Worm (Caenorhabditis elegans) whole organism, late embryonic: Measurements from ENCODE around the gene ZK616.2.

Source experiments
- C38D4.7 ChIP-seq: fragments of 200-800 bp; sonication (Bioruptor generic); optimal IDR thresholded peaks from 2 replicates; lab custom pipeline; 2018; ENCODE audit warnings: mild to moderate bottlenecking, missing genetic modification characterization, moderate library complexity, missing compliant biosample characterization
- K02D7.2 ChIP-seq: sonication (generic microtip); optimal IDR thresholded peaks from 2 replicates; lab custom pipeline; 2017; ENCODE audit warnings: mild to moderate bottlenecking, missing genetic modification characterization, missing compliant biosample characterization
- K09A11.1 ChIP-seq: sonication (generic microtip); optimal IDR thresholded peaks from 2 replicates; lab custom pipeline; 2017; ENCODE audit warnings: antibody characterized with exemption, mild to moderate bottlenecking, missing genetic modification characterization, missing compliant biosample characterization; ENCODE audit not compliant: insufficient read depth
- T23F11.4 ChIP-seq: fragments of 200-800 bp; sonication (Bioruptor generic); optimal IDR thresholded peaks from 2 replicates; lab custom pipeline; 2018; ENCODE audit warnings: mild to moderate bottlenecking, missing genetic modification characterization, missing compliant biosample characterization
- ahr-1 ChIP-seq: sonication (generic microtip); optimal IDR thresholded peaks from 2 replicates; lab custom pipeline; 2016; ENCODE audit warnings: missing genetic modification characterization, missing compliant biosample characterization
- ceh-14 ChIP-seq: sonication (generic microtip); optimal IDR thresholded peaks from 2 replicates; lab custom pipeline; 2016; ENCODE audit warnings: missing genotype, missing genetic modification characterization, missing compliant biosample characterization
- ceh-18 ChIP-seq: sonication (generic microtip); optimal IDR thresholded peaks from 2 replicates; lab custom pipeline; 2016; ENCODE audit warnings: missing genetic modification characterization, missing compliant biosample characterization
- ceh-2 ChIP-seq: sonication (generic microtip); optimal IDR thresholded peaks from 2 replicates; lab custom pipeline; 2016; ENCODE audit warnings: missing genotype, missing genetic modification characterization, missing compliant biosample characterization
- ceh-24 ChIP-seq: sonication (generic microtip); optimal IDR thresholded peaks from 2 replicates; lab custom pipeline; 2016; ENCODE audit warnings: mild to moderate bottlenecking, missing genetic modification characterization, missing compliant biosample characterization
- ceh-30 ChIP-seq: fragments of 150-350 bp; optimal IDR thresholded peaks from 2 replicates; lab custom pipeline; 2014; ENCODE audit warnings: missing biosample characterization, missing genetic modification characterization
- ceh-31 ChIP-seq: sonication (generic microtip); optimal IDR thresholded peaks from 2 replicates; lab custom pipeline; 2016; ENCODE audit warnings: missing genetic modification characterization, missing compliant biosample characterization
- ceh-34 ChIP-seq: sonication (generic microtip); optimal IDR thresholded peaks from 2 replicates; lab custom pipeline; 2016; ENCODE audit warnings: mild to moderate bottlenecking, missing genetic modification characterization, missing compliant biosample characterization
- ceh-48 ChIP-seq: sonication (generic microtip); optimal IDR thresholded peaks from 2 replicates; lab custom pipeline; 2016; ENCODE audit warnings: missing genetic modification characterization, inconsistent platforms, missing compliant biosample characterization
- ceh-6 ChIP-seq: fragments of 200-800 bp; sonication (Bioruptor generic); optimal IDR thresholded peaks from 2 replicates; lab custom pipeline; 2018; ENCODE audit warnings: mild to moderate bottlenecking, missing genetic modification characterization, missing compliant biosample characterization
- ceh-9 ChIP-seq: sonication (generic microtip); optimal IDR thresholded peaks from 2 replicates; lab custom pipeline; 2016; ENCODE audit warnings: mild to moderate bottlenecking, missing genetic modification characterization, inconsistent platforms, missing compliant biosample characterization
- che-1 ChIP-seq: sonication (generic microtip); optimal IDR thresholded peaks from 2 replicates; lab custom pipeline; 2016; ENCODE audit warnings: mild to moderate bottlenecking, missing genetic modification characterization, missing compliant biosample characterization
- dmd-4 ChIP-seq: sonication (generic microtip); optimal IDR thresholded peaks from 2 replicates; lab custom pipeline; 2016; ENCODE audit warnings: borderline replicate concordance, missing genetic modification characterization, missing compliant biosample characterization
- elt-2 ChIP-seq: sonication (generic microtip); optimal IDR thresholded peaks from 2 replicates; lab custom pipeline; 2016; ENCODE audit warnings: missing genetic modification reagents, missing genetic modification characterization, missing compliant biosample characterization
- elt-4 ChIP-seq: sonication (generic microtip); optimal IDR thresholded peaks from 2 replicates; lab custom pipeline; 2016; ENCODE audit warnings: missing genetic modification characterization, missing compliant biosample characterization
- ets-4 ChIP-seq: sonication (generic microtip); optimal IDR thresholded peaks from 2 replicates; lab custom pipeline; 2016; ENCODE audit warnings: missing genetic modification characterization, missing compliant biosample characterization
- eyg-1 ChIP-seq: sonication (generic microtip); optimal IDR thresholded peaks from 2 replicates; lab custom pipeline; 2016; ENCODE audit warnings: missing genotype, missing genetic modification characterization, missing compliant biosample characterization
- fax-1 ChIP-seq: sonication (generic microtip); optimal IDR thresholded peaks from 2 replicates; lab custom pipeline; 2016; ENCODE audit warnings: missing genotype, missing genetic modification characterization, missing compliant biosample characterization
- fkh-10 ChIP-seq: fragments of 150-350 bp; optimal IDR thresholded peaks from 2 replicates; lab custom pipeline; 2014; ENCODE audit warnings: missing biosample characterization, missing genetic modification reagents, missing genetic modification characterization
- fkh-6 ChIP-seq: sonication (generic microtip); optimal IDR thresholded peaks from 2 replicates; lab custom pipeline; 2016; ENCODE audit warnings: missing genetic modification characterization, missing compliant biosample characterization
- gmeb-2 ChIP-seq: sonication (generic microtip); optimal IDR thresholded peaks from 2 replicates; lab custom pipeline; 2016; ENCODE audit warnings: missing genetic modification characterization, inconsistent platforms, missing compliant biosample characterization
- hlh-13 ChIP-seq: fragments of 200-800 bp; sonication (Bioruptor generic); optimal IDR thresholded peaks from 2 replicates; lab custom pipeline; 2018; ENCODE audit warnings: mild to moderate bottlenecking, missing genetic modification characterization, missing compliant biosample characterization
- hlh-15 ChIP-seq: sonication (generic microtip); optimal IDR thresholded peaks from 2 replicates; lab custom pipeline; 2016; ENCODE audit warnings: missing genetic modification characterization, missing compliant biosample characterization
- hlh-6 ChIP-seq: sonication (generic microtip); optimal IDR thresholded peaks from 2 replicates; lab custom pipeline; 2016; ENCODE audit warnings: missing genotype, missing genetic modification characterization, missing compliant biosample characterization
- hlh-8 ChIP-seq: sonication (generic microtip); optimal IDR thresholded peaks from 2 replicates; lab custom pipeline; 2016; ENCODE audit warnings: missing genotype, missing genetic modification characterization, missing compliant biosample characterization
- lim-6 ChIP-seq: sonication (generic microtip); optimal IDR thresholded peaks from 2 replicates; lab custom pipeline; 2016; ENCODE audit warnings: missing genetic modification characterization, missing compliant biosample characterization
- mec-3 ChIP-seq: sonication (generic microtip); optimal IDR thresholded peaks from 2 replicates; lab custom pipeline; 2016; ENCODE audit warnings: borderline replicate concordance, missing genetic modification characterization, missing compliant biosample characterization
- nfya-1 ChIP-seq: sonication (generic microtip); optimal IDR thresholded peaks from 2 replicates; lab custom pipeline; 2017; ENCODE audit warnings: missing genetic modification characterization, mild to moderate bottlenecking, missing compliant biosample characterization, antibody characterized with exemption, moderate library complexity
- nhr-232 ChIP-seq: sonication (generic microtip); optimal IDR thresholded peaks from 2 replicates; lab custom pipeline; 2016; ENCODE audit warnings: missing genetic modification characterization, missing compliant biosample characterization
- npax-4 ChIP-seq: sonication (generic microtip); optimal IDR thresholded peaks from 2 replicates; lab custom pipeline; 2016; ENCODE audit warnings: missing genetic modification characterization, missing compliant biosample characterization
- pag-3 ChIP-seq: sonication (generic microtip); optimal IDR thresholded peaks from 2 replicates; lab custom pipeline; 2016; ENCODE audit warnings: missing compliant biosample characterization, missing genetic modification characterization, borderline replicate concordance
- pat-9 ChIP-seq: fragments of 200-800 bp; sonication (Bioruptor generic); optimal IDR thresholded peaks from 2 replicates; lab custom pipeline; 2018; ENCODE audit warnings: mild to moderate bottlenecking, missing genetic modification characterization, moderate library complexity, missing compliant biosample characterization
- pax-1 ChIP-seq: fragments of 150-350 bp; optimal IDR thresholded peaks from 2 replicates; lab custom pipeline; 2014; ENCODE audit warnings: missing biosample characterization, missing genetic modification characterization
- pha-2 ChIP-seq: sonication (generic microtip); optimal IDR thresholded peaks from 2 replicates; lab custom pipeline; 2017; ENCODE audit warnings: mild to moderate bottlenecking, missing genetic modification characterization, missing compliant biosample characterization
- pha-4 ChIP-seq: fragments of 150-350 bp; optimal IDR thresholded peaks from 2 replicates; lab custom pipeline; 2018; ENCODE audit warnings: missing biosample characterization, missing genetic modification reagents, missing genetic modification characterization
- pqm-1 ChIP-seq: sonication (generic microtip); optimal IDR thresholded peaks from 2 replicates; lab custom pipeline; 2016; ENCODE audit warnings: missing genetic modification characterization, missing compliant biosample characterization
- ref-2 ChIP-seq: sonication (generic microtip); optimal IDR thresholded peaks from 2 replicates; lab custom pipeline; 2016; ENCODE audit warnings: missing genetic modification characterization, missing compliant biosample characterization
- rnt-1 ChIP-seq: sonication (generic microtip); optimal IDR thresholded peaks from 2 replicates; lab custom pipeline; 2016; ENCODE audit warnings: missing genetic modification characterization, missing compliant biosample characterization
- sdc-2 ChIP-seq: sonication (generic microtip); optimal IDR thresholded peaks from 2 replicates; lab custom pipeline; 2016; ENCODE audit warnings: missing genotype, missing genetic modification characterization, missing compliant biosample characterization
- sox-2 ChIP-seq: fragments of 200-800 bp; sonication (Bioruptor generic); IDR thresholded peaks from 2 replicates; pipeline ENCODE4 v1.3.6; 2022; ENCODE audit warnings: missing genetic modification reagents, missing genetic modification characterization, missing compliant biosample characterization
- sox-4 ChIP-seq: sonication (generic microtip); optimal IDR thresholded peaks from 2 replicates; lab custom pipeline; 2017; ENCODE audit warnings: mild to moderate bottlenecking, missing genetic modification characterization, inconsistent platforms, missing compliant biosample characterization
- syd-9 ChIP-seq: sonication (generic microtip); optimal IDR thresholded peaks from 2 replicates; lab custom pipeline; 2016; ENCODE audit warnings: mild to moderate bottlenecking, missing genetic modification characterization, moderate library complexity, missing compliant biosample characterization
- tbx-2 ChIP-seq: sonication (generic microtip); optimal IDR thresholded peaks from 2 replicates; lab custom pipeline; 2016; ENCODE audit warnings: missing genetic modification characterization, missing compliant biosample characterization
- unc-3 ChIP-seq, 2 experiments: fragments of 200-800 bp in 1 of 2; sonication (Bioruptor generic) in 1 of 2; sonication (generic microtip) in 1 of 2; conservative IDR thresholded peaks in 1 of 2; optimal IDR thresholded peaks in 1 of 2; 2 replicates each; pipeline versions ENCODE4 v1.3.6 to Lab custom; 2016 to 2022; ENCODE audit warnings: missing compliant biosample characterization in 2 of 2, missing genetic modification characterization in 2 of 2, missing genetic modification reagents in 1 of 2
- unc-86 ChIP-seq: sonication (generic microtip); optimal IDR thresholded peaks from 2 replicates; lab custom pipeline; 2016; ENCODE audit warnings: missing genetic modification characterization, missing compliant biosample characterization
- zip-5 ChIP-seq: sonication (generic microtip); optimal IDR thresholded peaks from 2 replicates; lab custom pipeline; 2016; ENCODE audit warnings: missing genetic modification characterization, missing compliant biosample characterization
- ztf-16 ChIP-seq: sonication (generic microtip); optimal IDR thresholded peaks from 2 replicates; lab custom pipeline; 2017; ENCODE audit warnings: missing genetic modification characterization, missing compliant biosample characterization

The ZK616.2 gene

ce11 chrIV:5369414-5369813 lies 28.2 kb upstream of the ZK616.2 start, which contains the start of gene F41H10.3:
F41H10.3 (plus strand) TSS chrIV:5369801.
- TF ChIP-seq dmd-4: no peak
- peak; percentile 18 for TF ChIP-seq ceh-48 (tag; lab: Kevin White, UChicago)

- no peak for TF ChIP-seq pax-1
- peak; percentile 39 for TF ChIP-seq ceh-14
- TF ChIP-seq lim-6 (tag; lab: Kevin White, UChicago): no peak
- TF ChIP-seq K09A11.1 (tag; lab: Kevin White, UChicago): peak; percentile 65
- peak; percentile 14 for TF ChIP-seq hlh-15 (tag; lab: Kevin White, UChicago)
- TF ChIP-seq ceh-6 (GFP tag; lab: Kevin White, UChicago): no peak
- peak; percentile 25 for TF ChIP-seq K02D7.2
- peak; percentile 21 for TF ChIP-seq ztf-16 (tag; lab: Kevin White, UChicago)
- TF ChIP-seq hlh-13 (GFP tag; lab: Kevin White, UChicago): no peak
- TF ChIP-seq pqm-1: no peak
- TF ChIP-seq pag-3: no peak
- TF ChIP-seq C38D4.7 (GFP tag; lab: Kevin White, UChicago): peak; percentile 1
- no peak for TF ChIP-seq elt-4 (tag; lab: Kevin White, UChicago)
- TF ChIP-seq pha-2: peak; percentile 41
- peak; percentile 47 for TF ChIP-seq ceh-31 (tag; lab: Kevin White, UChicago)
- peak; percentile 18 for TF ChIP-seq nhr-232 (tag; lab: Kevin White, UChicago)
- no peak for TF ChIP-seq ets-4 (tag; lab: Kevin White, UChicago)
- peak; percentile 33 for TF ChIP-seq fax-1 (tag; lab: Kevin White, UChicago)
- no peak for TF ChIP-seq unc-3 (GFP tag; conservative IDR thresholded peaks at IDR 0.05; lab: Robert Waterston, UW)
- peak; percentile 22 for TF ChIP-seq unc-3 (tag; optimal IDR thresholded peaks at IDR 0.05; lab: Kevin White, UChicago)
- no peak for TF ChIP-seq sox-2 (GFP tag; lab: Robert Waterston, UW)
- no peak for TF ChIP-seq mec-3 (tag; lab: Kevin White, UChicago)
- peak; percentile 20 for TF ChIP-seq ref-2 (tag; lab: Kevin White, UChicago)
- TF ChIP-seq tbx-2 (tag; lab: Kevin White, UChicago): peak; percentile 50
- no peak for TF ChIP-seq syd-9
- TF ChIP-seq ceh-2 (tag; lab: Kevin White, UChicago): peak; percentile 43
- no peak for TF ChIP-seq ahr-1
- TF ChIP-seq elt-2 (tag; lab: Kevin White, UChicago): peak; percentile 76
- TF ChIP-seq sdc-2 (tag; lab: Kevin White, UChicago): no peak
- TF ChIP-seq T23F11.4 (GFP tag; lab: Kevin White, UChicago): no peak
- TF ChIP-seq gmeb-2 (tag; lab: Kevin White, UChicago): no peak
- TF ChIP-seq npax-4 (tag; lab: Kevin White, UChicago): no peak
- no peak for TF ChIP-seq ceh-30 (tag; lab: Kevin White, UChicago)
- no peak for TF ChIP-seq ceh-18 (tag; lab: Kevin White, UChicago)
- peak; percentile 52 for TF ChIP-seq pat-9 (tag; lab: Kevin White, UChicago)
- TF ChIP-seq rnt-1 (tag; lab: Kevin White, UChicago): no peak
- TF ChIP-seq sox-4 (tag; lab: Kevin White, UChicago): peak; percentile 44
- no peak for TF ChIP-seq fkh-10 (GFP tag; lab: Kevin White, UChicago)
- TF ChIP-seq eyg-1 (tag; lab: Kevin White, UChicago): no peak
- TF ChIP-seq ceh-34: peak; percentile 71
- no peak for TF ChIP-seq fkh-6 (tag; lab: Kevin White, UChicago)
- peak; percentile 44 for TF ChIP-seq unc-86
- no peak for TF ChIP-seq che-1 (tag; lab: Kevin White, UChicago)
- TF ChIP-seq zip-5 (tag; lab: Kevin White, UChicago): peak; percentile 52
- TF ChIP-seq ceh-9 (tag; lab: Kevin White, UChicago): no peak
- TF ChIP-seq pha-4 (tag; lab: Kevin White, UChicago): no peak
- TF ChIP-seq hlh-6 (tag; lab: Kevin White, UChicago): no peak
- TF ChIP-seq nfya-1 (tag; lab: Kevin White, UChicago): peak; percentile 49
- no peak for TF ChIP-seq hlh-8 (tag; lab: Kevin White, UChicago)
- TF ChIP-seq ceh-24 (tag; lab: Kevin White, UChicago): no peak
Measured at ce11 chrIV:5370914-5371313, 26.7 kb upstream of the ZK616.2 start.
